Fruit fly (Drosophila melanogaster): ENCODE results near the gene CG13083.

The CG13083 gene

dm6 chr2L:19517154-19517814 lies 30.0 kb downstream of the CG13083 start, which contains the start of gene Hasp (continued):
- TF ChIP-seq CG13775 (GFP tag; optimal IDR thresholded peaks at IDR 0.05) (peak; percentile 26), caup (GFP tag; optimal IDR thresholded peaks at IDR 0.05; ENCODE audit: severe bottlenecking) (peak; percentile 51), Dll (GFP tag; IDR thresholded peaks at IDR 0.05; ENCODE audit: partially characterized antibody) (peak; percentile 68), slp2 (GFP tag; optimal IDR thresholded peaks at IDR 0.05) (peak; percentile 31), stwl (tag; optimal IDR thresholded peaks at IDR 0.05) (peak; percentile 73), CG4328 (GFP tag; optimal IDR thresholded peaks at IDR 0.05) (no peak), danr (GFP tag; IDR thresholded peaks at IDR 0.05) (no peak), ci (GFP tag; IDR thresholded peaks at IDR 0.05) (peak; percentile 71; the same call in 2 of the 3 replicates), ftz-f1 (GFP tag; optimal IDR thresholded peaks at IDR 0.05) (no peak), CG11247 (GFP tag; IDR thresholded peaks at IDR 0.05) (no peak), ewg (GFP tag; optimal IDR thresholded peaks at IDR 0.05) (peak; percentile 41), CG6791 (GFP tag; IDR thresholded peaks at IDR 0.05; ENCODE audit: partially characterized antibody) (peak; percentile 83), exex (tag; optimal IDR thresholded peaks at IDR 0.05) (no peak), CG31388 (GFP tag; optimal IDR thresholded peaks at IDR 0.05) (no peak), Stat92E (GFP tag; optimal IDR thresholded peaks at IDR 0.05) (no peak), CG14965 (GFP tag; optimal IDR thresholded peaks at IDR 0.05; ENCODE audit: borderline replicate concordance) (no peak), CG4820 (GFP tag; optimal IDR thresholded peaks at IDR 0.05) (peak; percentile 58), CG14441 (GFP tag; IDR thresholded peaks at IDR 0.05) (peak; percentile 53; the same call in 1 of the 2 replicates), C15 (GFP tag; IDR thresholded peaks at IDR 0.05) (peak; percentile 16; the same call in 1 of the 3 replicates), CG11560 (tag; IDR thresholded peaks at IDR 0.05) (no peak), scrt (GFP tag; optimal IDR thresholded peaks at IDR 0.05) (no peak), Oli (tag; optimal IDR thresholded peaks at IDR 0.05) (peak; percentile 63), CG9437 (GFP tag; optimal IDR thresholded peaks at IDR 0.05) (peak; percentile 12), Sin3A (optimal IDR thresholded peaks at IDR 0.05) (no peak), lmd (GFP tag; IDR thresholded peaks at IDR 0.05) (peak; percentile 58; the same call in 1 of the 2 replicates), CG10565 (GFP tag; optimal IDR thresholded peaks at IDR 0.05) (no peak), ab (GFP tag; optimal IDR thresholded peaks at IDR 0.05) (no peak), CG11723 (GFP tag; optimal IDR thresholded peaks at IDR 0.05) (peak; percentile 13), trem (tag; optimal IDR thresholded peaks at IDR 0.05) (peak; percentile 33), Mrtf (GFP tag; IDR thresholded peaks at IDR 0.05) (no peak), CG42726 (GFP tag; IDR thresholded peaks at IDR 0.05; ENCODE audit: partially characterized antibody) (no peak), Poxn (GFP tag; IDR thresholded peaks at IDR 0.05) (no peak), gcm2 (GFP tag; optimal IDR thresholded peaks at IDR 0.05) (no peak), Rx (GFP tag; IDR thresholded peaks at IDR 0.05) (no peak), YL-1 (GFP tag; optimal IDR thresholded peaks at IDR 0.05) (no peak), phol (tag; optimal IDR thresholded peaks at IDR 0.05) (peak; percentile 63), Deaf1 (tag; optimal IDR thresholded peaks at IDR 0.05) (peak; percentile 47), CG15269 (tag; optimal IDR thresholded peaks at IDR 0.05) (no peak), vfl (GFP tag; optimal IDR thresholded peaks at IDR 0.05) (peak; percentile 0), insv (GFP tag; optimal IDR thresholded peaks at IDR 0.05) (no peak), Fer3 (tag; optimal IDR thresholded peaks at IDR 0.05) (peak; percentile 56), Neu2 (GFP tag; optimal IDR thresholded peaks at IDR 0.05; ENCODE audit: borderline replicate concordance) (no peak), CG8924 (tag; optimal IDR thresholded peaks at IDR 0.05) (peak; percentile 9), sqz (GFP tag; optimal IDR thresholded peaks at IDR 0.05) (no peak), Vsx1 (GFP tag; optimal IDR thresholded peaks at IDR 0.05) (no peak), CG15601 (tag; optimal IDR thresholded peaks at IDR 0.05) (peak; percentile 17), luna (GFP tag; optimal IDR thresholded peaks at IDR 0.05) (no peak), Sox102F (GFP tag; optimal IDR thresholded peaks at IDR 0.05) (no peak), Bteb2 (GFP tag; optimal IDR thresholded peaks at IDR 0.05) (no peak)

Measured in whole organism, embryonic.